Worm (Caenorhabditis elegans): ENCODE data around the gene nhr-32.

nhr-32 gene

DNA sequence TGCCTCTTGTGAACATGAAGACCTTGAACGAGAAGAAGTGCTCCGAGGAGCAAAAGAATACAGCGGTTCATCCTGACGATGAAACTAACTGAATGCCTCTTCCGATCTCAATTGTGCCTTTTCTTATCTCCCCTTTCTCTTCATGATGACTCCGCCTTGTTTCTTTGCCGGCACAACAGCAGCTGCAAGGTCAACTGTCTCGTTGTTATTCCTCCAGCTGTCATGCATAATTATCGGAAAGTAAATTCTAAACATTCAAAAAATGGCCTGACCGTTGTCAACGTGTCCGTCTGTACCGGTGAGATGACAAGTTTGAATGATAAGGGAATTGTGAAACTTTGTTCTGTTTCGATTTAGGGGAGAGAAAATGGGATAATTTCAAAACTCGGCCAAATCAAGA lies 30.4 kb upstream of the nhr-32 start, which contains the start of gene asp-4:
TSS of gene asp-4 (minus strand) at position 106 of the 400 bp plus-strand sequence.
- TF ChIP-seq C38D4.7 (GFP tag; optimal IDR thresholded peaks at IDR 0.05) = no peak
- TF ChIP-seq nfya-1 (tag; optimal IDR thresholded peaks at IDR 0.05) = no peak
- TF ChIP-seq rnt-1 (tag; optimal IDR thresholded peaks at IDR 0.05) = no peak
- TF ChIP-seq gmeb-2 (tag; optimal IDR thresholded peaks at IDR 0.05) = no peak
- no peak for TF ChIP-seq hlh-8 (tag; optimal IDR thresholded peaks at IDR 0.05)
- no peak for TF ChIP-seq eyg-1 (tag; optimal IDR thresholded peaks at IDR 0.05)
- no peak for TF ChIP-seq pag-3 (tag; optimal IDR thresholded peaks at IDR 0.05; ENCODE audit: borderline replicate concordance)
- TF ChIP-seq unc-42 (tag; optimal IDR thresholded peaks at IDR 0.05) = no peak
- TF ChIP-seq ceh-31 (tag; optimal IDR thresholded peaks at IDR 0.05) = no peak

- TF ChIP-seq npax-4 (tag; optimal IDR thresholded peaks at IDR 0.05) (no peak), pat-9 (tag; optimal IDR thresholded peaks at IDR 0.05) (no peak), sdc-2 (tag; optimal IDR thresholded peaks at IDR 0.05) (no peak), tbx-2 (tag; optimal IDR thresholded peaks at IDR 0.05) (no peak), pqm-1 (tag; optimal IDR thresholded peaks at IDR 0.05) (no peak), syd-9 (tag; optimal IDR thresholded peaks at IDR 0.05) (no peak), lim-6 (tag; optimal IDR thresholded peaks at IDR 0.05) (no peak), nhr-11 (tag; optimal IDR thresholded peaks at IDR 0.05) (no peak), che-1 (tag; optimal IDR thresholded peaks at IDR 0.05) (no peak), ama-1 (optimal IDR thresholded peaks at IDR 0.05) (no peak), ceh-6 (GFP tag; optimal IDR thresholded peaks at IDR 0.05) (no peak), hlh-15 (tag; optimal IDR thresholded peaks at IDR 0.05) (no peak), T23F11.4 (GFP tag; optimal IDR thresholded peaks at IDR 0.05) (no peak), nfya-1 (tag; optimal IDR thresholded peaks at IDR 0.05) (no peak), unc-55 (GFP tag; optimal IDR thresholded peaks at IDR 0.05) (no peak), zip-5 (tag; optimal IDR thresholded peaks at IDR 0.05) (no peak), ahr-1 (tag; optimal IDR thresholded peaks at IDR 0.05) (no peak)
Measured at ce11 chrX:13223437-13223836, 28.3 kb upstream of the nhr-32 start, which contains the start of gene skr-20. TSS of gene skr-20 (minus strand) at chrX:13223537.

DNA sequence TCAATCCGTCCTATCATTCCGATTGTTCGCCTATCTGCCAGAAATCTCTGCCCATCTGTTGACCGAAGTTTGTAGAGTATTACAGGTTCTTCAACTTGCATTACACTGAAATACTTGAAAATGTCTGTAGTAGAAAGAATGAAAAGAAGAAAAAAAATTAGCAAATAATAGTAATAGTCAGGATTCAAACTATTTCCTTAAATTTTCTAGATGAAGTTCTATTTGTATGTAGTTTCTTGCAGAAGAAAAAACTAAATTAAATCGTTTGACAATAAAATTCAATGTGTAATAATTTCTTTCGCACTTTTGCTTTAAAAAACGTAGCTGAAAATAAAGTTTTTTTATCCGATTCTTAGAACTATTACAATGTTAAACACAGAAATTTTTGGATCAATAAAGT lies 27.2 kb upstream of the nhr-32 start, which contains the start of gene skr-19:
TSS of gene skr-19 (minus strand) at position 101 of the 400 bp plus-strand sequence.
- TF ChIP-seq unc-3 (GFP tag; conservative IDR thresholded peaks at IDR 0.05) (no peak), unc-3 (tag; optimal IDR thresholded peaks at IDR 0.05) (no peak), nhr-232 (tag; optimal IDR thresholded peaks at IDR 0.05) (no peak), ama-1 (optimal IDR thresholded peaks at IDR 0.05) (no peak), syd-9 (tag; optimal IDR thresholded peaks at IDR 0.05) (no peak), sox-2 (GFP tag; IDR thresholded peaks at IDR 0.05) (no peak), madf-2 (tag; optimal IDR thresholded peaks at IDR 0.05) (no peak), ceh-24 (tag; optimal IDR thresholded peaks at IDR 0.05) (no peak), ahr-1 (tag; optimal IDR thresholded peaks at IDR 0.05) (no peak)

DNA sequence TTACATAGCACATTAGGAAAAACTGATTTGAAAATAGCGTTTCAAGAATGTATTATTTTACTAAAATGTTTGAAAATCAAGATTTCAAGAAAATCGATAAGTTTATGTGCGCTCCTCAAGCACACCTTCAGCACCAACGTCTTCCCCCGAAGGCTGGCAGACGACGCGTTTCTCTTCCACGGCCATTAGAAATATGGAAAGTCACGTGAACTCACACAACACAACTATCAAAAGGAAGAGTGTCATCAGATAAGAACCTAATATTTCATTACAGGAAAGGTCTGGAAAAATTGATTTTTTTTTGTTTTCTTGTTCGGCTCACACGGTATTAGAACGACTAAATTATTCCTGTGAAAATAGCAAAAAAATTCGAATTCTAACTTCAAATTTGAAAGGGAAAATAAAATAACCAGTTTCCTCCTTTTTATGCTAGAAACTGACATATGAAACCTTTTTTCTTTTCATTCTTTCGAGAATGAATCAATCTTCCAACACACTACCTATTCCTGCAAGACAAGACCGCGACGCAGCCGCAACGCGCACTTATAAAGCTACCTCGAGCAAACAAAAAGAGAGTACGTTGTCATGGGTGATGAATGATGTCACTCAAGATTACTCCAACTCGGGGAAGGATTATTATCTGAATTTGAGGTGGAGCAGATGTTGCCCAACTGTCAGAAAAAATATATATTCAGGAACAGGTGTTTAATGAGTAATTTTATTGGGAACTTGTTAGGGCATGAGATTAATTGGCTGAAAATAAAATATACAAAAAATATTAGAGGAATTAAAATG lies 26.5 kb upstream of the nhr-32 start:
- TF ChIP-seq dve-1 (tag; optimal IDR thresholded peaks at IDR 0.05) (no peak), ceh-19 (GFP tag; optimal IDR thresholded peaks at IDR 0.05) (peak; percentile 23), ceh-22 (tag; optimal IDR thresholded peaks at IDR 0.05) (peak; percentile 11), unc-42 (tag; optimal IDR thresholded peaks at IDR 0.05) (no peak), hlh-15 (tag; optimal IDR thresholded peaks at IDR 0.05) (no peak), nhr-11 (tag; optimal IDR thresholded peaks at IDR 0.05) (no peak), ceh-48 (tag; optimal IDR thresholded peaks at IDR 0.05) (peak; percentile 52), hlh-30 (tag; optimal IDR thresholded peaks at IDR 0.05; ENCODE audit: insufficient read depth) (peak; percentile 80), ceh-2 (tag; optimal IDR thresholded peaks at IDR 0.05) (peak; percentile 36), ceh-31 (tag; optimal IDR thresholded peaks at IDR 0.05) (peak; percentile 7), elt-2 (tag; optimal IDR thresholded peaks at IDR 0.05) (peak; percentile 32), fkh-10 (GFP tag; optimal IDR thresholded peaks at IDR 0.05) (no peak)
